Worm (Caenorhabditis elegans) whole organism, early embryonic: ENCODE data around the gene sta-1.
"Not testable (repeated sequence)": the region's sequence is repeated elsewhere in the genome, so short reads cannot be mapped to it uniquely, and the experiment has no call there.

ENCODE experiments used
- B0310.2 ChIP-seq: sonication (generic microtip); optimal IDR thresholded peaks from 2 replicates; lab custom pipeline; 2016; ENCODE audit warnings: mild to moderate bottlenecking, missing genetic modification characterization, missing compliant biosample characterization
- F13C5.2 ChIP-seq: sonication (generic microtip); optimal IDR thresholded peaks from 2 replicates; lab custom pipeline; 2017; ENCODE audit warnings: mild to moderate bottlenecking, missing genetic modification characterization, inconsistent platforms, missing compliant biosample characterization
- aly-1 ChIP-seq: sonication (generic microtip); optimal IDR thresholded peaks from 2 replicates; lab custom pipeline; 2016; ENCODE audit warnings: missing genetic modification characterization, missing compliant biosample characterization
- ama-1 ChIP-seq: fragments of 150-350 bp; optimal IDR thresholded peaks from 2 replicates; lab custom pipeline; 2014
- ceh-13 ChIP-seq: fragments of 200-800 bp; sonication (Bioruptor generic); optimal IDR thresholded peaks from 2 replicates; lab custom pipeline; 2018; ENCODE audit warnings: mild to moderate bottlenecking, missing genetic modification characterization, missing compliant biosample characterization
- ceh-36 ChIP-seq: sonication (generic microtip); optimal IDR thresholded peaks from 2 replicates; lab custom pipeline; 2016; ENCODE audit warnings: missing genetic modification characterization, inconsistent platforms, missing compliant biosample characterization
- ets-7 ChIP-seq: sonication (generic microtip); optimal IDR thresholded peaks from 2 replicates; lab custom pipeline; 2016; ENCODE audit warnings: missing genotype, missing genetic modification characterization, missing compliant biosample characterization
- flt-1 ChIP-seq: fragments of 200-800 bp; sonication (Bioruptor generic); IDR thresholded peaks from 2 replicates; pipeline ENCODE4 v1.3.6; 2022; ENCODE audit warnings: missing genetic modification characterization, missing compliant biosample characterization
- hmbx-1 ChIP-seq: sonication (generic microtip); optimal IDR thresholded peaks from 2 replicates; lab custom pipeline; 2016; ENCODE audit warnings: mild to moderate bottlenecking, missing genetic modification characterization, missing compliant biosample characterization
- hmg-4 ChIP-seq: fragments of 200-800 bp; sonication (Bioruptor generic); optimal IDR thresholded peaks from 2 replicates; lab custom pipeline; 2018; ENCODE audit warnings: mild to moderate bottlenecking, missing genetic modification characterization, missing compliant biosample characterization
- hnd-1 ChIP-seq: sonication (generic microtip); optimal IDR thresholded peaks from 2 replicates; lab custom pipeline; 2016; ENCODE audit warnings: missing genetic modification characterization, missing compliant biosample characterization
- pes-1 ChIP-seq: fragments of 200-800 bp; sonication (Bioruptor generic); IDR thresholded peaks from 2 replicates; pipeline ENCODE4 v1.3.6; 2022; ENCODE audit warnings: missing genetic modification reagents, missing genetic modification characterization, missing compliant biosample characterization
- scrt-1 ChIP-seq: fragments of 200-800 bp; sonication (Bioruptor generic); IDR thresholded peaks from 2 replicates; pipeline ENCODE4 v1.3.6; 2022; ENCODE audit warnings: missing genetic modification characterization, missing compliant biosample characterization
- sea-1 ChIP-seq: fragments of 200-800 bp; sonication (Bioruptor generic); conservative IDR thresholded peaks from 2 replicates; pipeline ENCODE4 v1.3.6; 2022; ENCODE audit warnings: missing genetic modification characterization, missing compliant biosample characterization
- tbx-11 ChIP-seq: fragments of 200-800 bp; sonication (Bioruptor generic); IDR thresholded peaks from 2 replicates; pipeline ENCODE4 v1.3.6; 2022; ENCODE audit warnings: missing genetic modification characterization, missing compliant biosample characterization
- tbx-37 ChIP-seq: fragments of 200-800 bp; sonication (Bioruptor generic); conservative IDR thresholded peaks from 2 replicates; pipeline ENCODE4 v1.3.6; 2022; ENCODE audit warnings: missing genetic modification reagents, missing genetic modification characterization, missing compliant biosample characterization
- tra-4 ChIP-seq: sonication (generic microtip); optimal IDR thresholded peaks from 2 replicates; lab custom pipeline; 2017; ENCODE audit warnings: missing genetic modification characterization, missing compliant biosample characterization

The sta-1 gene

ce11 chrIV:16643782-16644181, 20.3 kb upstream of the sta-1 start:
- TF ChIP-seq hnd-1 (tag; lab: Kevin White, UChicago), result no peak
- no peak for TF ChIP-seq tbx-37 (GFP tag; lab: Robert Waterston, UW)
- TF ChIP-seq pes-1 (GFP tag; lab: Robert Waterston, UW), result no peak
- no peak for TF ChIP-seq F13C5.2 (tag; lab: Kevin White, UChicago)
- TF ChIP-seq sea-1 (GFP tag; lab: Robert Waterston, UW), result no peak
- no peak for TF ChIP-seq aly-1 (tag; lab: Kevin White, UChicago)

ce11 chrIV:16645492-16646191, 18.5 kb upstream of the sta-1 start:
- TF ChIP-seq aly-1 (tag; lab: Kevin White, UChicago), result no peak
- no peak for TF ChIP-seq sea-1 (GFP tag; lab: Robert Waterston, UW)
- TF ChIP-seq tra-4 (tag; lab: Kevin White, UChicago), result no peak
- TF ChIP-seq tbx-37 (GFP tag; lab: Robert Waterston, UW), result no peak
- TF ChIP-seq tbx-11 (GFP tag; lab: Robert Waterston, UW), result no peak
- TF ChIP-seq hmbx-1 (tag; lab: Kevin White, UChicago), result no peak
- no peak for TF ChIP-seq scrt-1 (GFP tag; lab: Robert Waterston, UW)
- TF ChIP-seq B0310.2 (tag; lab: Kevin White, UChicago), result no peak
- no peak for TF ChIP-seq pes-1 (GFP tag; lab: Robert Waterston, UW)
- no peak for TF ChIP-seq ama-1
- TF ChIP-seq hnd-1 (tag; lab: Kevin White, UChicago), result no peak
- TF ChIP-seq ceh-36 (tag; lab: Kevin White, UChicago), result no peak
- TF ChIP-seq flt-1, result no peak
- no peak for TF ChIP-seq ceh-13 (GFP tag; lab: Kevin White, UChicago)
- no peak for TF ChIP-seq hmg-4 (GFP tag; lab: Kevin White, UChicago)
- no peak for TF ChIP-seq F13C5.2 (tag; lab: Kevin White, UChicago)
- no peak for TF ChIP-seq ets-7 (tag; lab: Kevin White, UChicago)

- TF ChIP-seq pes-1 (GFP tag; lab: Robert Waterston, UW); tbx-11 (GFP tag; lab: Robert Waterston, UW); hmg-4 (GFP tag; lab: Kevin White, UChicago): not testable (repeated sequence)
These were observed 18.0 kb upstream of the sta-1 start, which contains the start of gene Y51H4A.13 for ce11 chrIV:16646192-16646544. Gene Y51H4A.13, minus strand, starts transcription at chrIV:16646373.

ce11 chrIV:16648414-16648813, 15.7 kb upstream of the sta-1 start:
- 0 out of 2 replicates have a peak, but pooled peaks have one; percentile 8 for TF ChIP-seq pes-1 (GFP tag; lab: Robert Waterston, UW)

- TF ChIP-seq hmg-4 (GFP tag; lab: Kevin White, UChicago); tra-4 (tag; lab: Kevin White, UChicago); flt-1: not testable (repeated sequence)
These were observed 8.3 kb upstream of the sta-1 start, which contains the start of gene set-26 for ce11 chrIV:16655783-16656182. Gene set-26, minus strand, starts transcription at chrIV:16655883.

- TF ChIP-seq scrt-1 (GFP tag; lab: Robert Waterston, UW) (no peak), ama-1 (no peak), flt-1 (no peak), B0310.2 (tag; lab: Kevin White, UChicago) (no peak), hnd-1 (tag; lab: Kevin White, UChicago) (no peak), ceh-13 (GFP tag; lab: Kevin White, UChicago) (no peak), hmbx-1 (tag; lab: Kevin White, UChicago) (no peak), sea-1 (GFP tag; lab: Robert Waterston, UW) (no peak), ceh-36 (tag; lab: Kevin White, UChicago) (no peak), aly-1 (tag; lab: Kevin White, UChicago) (no peak), ets-7 (tag; lab: Kevin White, UChicago) (no peak), F13C5.2 (tag; lab: Kevin White, UChicago) (peak; percentile 58), tbx-37 (GFP tag; lab: Robert Waterston, UW) (no peak), pes-1 (GFP tag; lab: Robert Waterston, UW) (peak; percentile 25; the same call in 1 of the 2 replicates), hmg-4 (GFP tag; lab: Kevin White, UChicago) (peak; percentile 7), tbx-11 (GFP tag; lab: Robert Waterston, UW) (no peak), tra-4 (tag; lab: Kevin White, UChicago) (no peak)
These were observed 7.9 kb upstream of the sta-1 start, which contains the start of gene tsr-2 for ce11 chrIV:16656232-16656631. Gene tsr-2, plus strand, starts transcription at chrIV:16656613.

- TF ChIP-seq sea-1 (GFP tag; lab: Robert Waterston, UW), result no peak
- TF ChIP-seq aly-1 (tag; lab: Kevin White, UChicago), result no peak
- TF ChIP-seq tbx-11 (GFP tag; lab: Robert Waterston, UW), result no peak
- TF ChIP-seq tra-4 (tag; lab: Kevin White, UChicago), result no peak
- TF ChIP-seq F13C5.2 (tag; lab: Kevin White, UChicago), result no peak
- TF ChIP-seq hnd-1 (tag; lab: Kevin White, UChicago), result no peak
- no peak for TF ChIP-seq hmg-4 (GFP tag; lab: Kevin White, UChicago)
- TF ChIP-seq pes-1 (GFP tag; lab: Robert Waterston, UW), result no peak
- TF ChIP-seq ets-7 (tag; lab: Kevin White, UChicago), result no peak
- no peak for TF ChIP-seq B0310.2 (tag; lab: Kevin White, UChicago)
- no peak for TF ChIP-seq hmbx-1 (tag; lab: Kevin White, UChicago)
- TF ChIP-seq scrt-1 (GFP tag; lab: Robert Waterston, UW), result no peak
- TF ChIP-seq ceh-13 (GFP tag; lab: Kevin White, UChicago), result no peak
- no peak for TF ChIP-seq ceh-36 (tag; lab: Kevin White, UChicago)
- no peak for TF ChIP-seq flt-1
- no peak for TF ChIP-seq ama-1
- TF ChIP-seq tbx-37 (GFP tag; lab: Robert Waterston, UW), result no peak
These were observed 6.6 kb upstream of the sta-1 start for ce11 chrIV:16657488-16657982.
